Fruit fly (Drosophila melanogaster) whole organism, embryonic: ENCODE measurements around the gene RhoGDI.

ENCODE experiments used
- Ada2b ChIP-seq: fragments of 200-800 bp; sonication (Bioruptor generic); IDR thresholded peaks from 2 replicates; pipeline ENCODE4 v1.3.6; 2022; ENCODE audit warnings: missing biosample characterization, missing genetic modification characterization
- Bdp1 ChIP-seq: fragments of 200-800 bp; sonication (Bioruptor generic); optimal IDR thresholded peaks from 3 replicates; lab custom pipeline; 2016; ENCODE audit warnings: missing biosample characterization, missing genetic modification characterization
- Bgb ChIP-seq: fragments of 200-800 bp; sonication (Bioruptor generic); IDR thresholded peaks from 2 replicates; pipeline ENCODE4 v1.3.6; 2022; ENCODE audit warnings: missing biosample characterization, missing genetic modification characterization; ENCODE audit not compliant: partially characterized antibody
- CG10543 ChIP-seq: fragments of 200-800 bp; sonication (Bioruptor generic); optimal IDR thresholded peaks from 3 replicates; lab custom pipeline; 2017; ENCODE audit warnings: missing biosample characterization, mild to moderate bottlenecking, missing genetic modification characterization, moderate library complexity
- CG10959 ChIP-seq: fragments of 200-800 bp; sonication (Bioruptor generic); IDR thresholded peaks from 2 replicates; pipeline ENCODE4 v1.3.6; 2022; ENCODE audit warnings: missing biosample characterization, missing genetic modification characterization
- CG11723 ChIP-seq: fragments of 200-800 bp; sonication (Bioruptor generic); optimal IDR thresholded peaks from 2 replicates; lab custom pipeline; 2017; ENCODE audit warnings: missing biosample characterization, mild to moderate bottlenecking, missing genetic modification characterization
- CG12769 ChIP-seq: fragments of 200-800 bp; sonication (Bioruptor generic); optimal IDR thresholded peaks from 2 replicates; lab custom pipeline; 2019; ENCODE audit warnings: missing biosample characterization, mild to moderate bottlenecking, missing genetic modification characterization, moderate library complexity
- CG14667 ChIP-seq: fragments of 200-800 bp; sonication (Bioruptor generic); IDR thresholded peaks from 2 replicates; pipeline ENCODE4 v1.3.6; 2022; ENCODE audit warnings: missing biosample characterization, missing genetic modification characterization
- CG14710 ChIP-seq: fragments of 200-800 bp; sonication (Bioruptor generic); optimal IDR thresholded peaks from 3 replicates; lab custom pipeline; 2019; ENCODE audit warnings: missing biosample characterization, mild to moderate bottlenecking, missing genetic modification characterization, moderate library complexity
- CG17385 ChIP-seq: fragments of 200-800 bp; sonication (Bioruptor generic); optimal IDR thresholded peaks from 3 replicates; lab custom pipeline; 2018; ENCODE audit warnings: missing biosample characterization, mild to moderate bottlenecking, missing genetic modification characterization
- CG3726 ChIP-seq: fragments of 200-800 bp; sonication (Bioruptor generic); IDR thresholded peaks from 3 replicates; pipeline ENCODE4, ENCODE4 v1.3.6; 2022; ENCODE audit warnings: missing biosample characterization, missing genetic modification characterization
- CG3995 ChIP-seq: fragments of 200-800 bp; sonication (Bioruptor generic); optimal IDR thresholded peaks from 3 replicates; lab custom pipeline; 2016; ENCODE audit warnings: missing biosample characterization, missing genetic modification characterization
- CG7372 ChIP-seq: fragments of 200-800 bp; sonication (Bioruptor generic); IDR thresholded peaks from 2 replicates; pipeline ENCODE4 v1.3.6; 2022; ENCODE audit warnings: missing biosample characterization, missing genetic modification characterization
- CG7987 ChIP-seq: fragments of 200-800 bp; sonication (Bioruptor generic); optimal IDR thresholded peaks from 2 replicates; lab custom pipeline; 2018; ENCODE audit warnings: missing biosample characterization, mild to moderate bottlenecking, missing genetic modification characterization, moderate library complexity
- CG8924 ChIP-seq: fragments of 200-800 bp; optimal IDR thresholded peaks from 3 replicates; lab custom pipeline; 2019; ENCODE audit warnings: missing biosample characterization, mild to moderate bottlenecking, missing genetic modification characterization, moderate library complexity
- CG8944 ChIP-seq: fragments of 200-800 bp; sonication (Bioruptor generic); optimal IDR thresholded peaks from 3 replicates; lab custom pipeline; 2016; ENCODE audit warnings: missing biosample characterization, missing genetic modification characterization
- CHES-1-like ChIP-seq: fragments of 200-800 bp; sonication (Bioruptor generic); optimal IDR thresholded peaks from 2 replicates; lab custom pipeline; 2016; ENCODE audit warnings: missing biosample characterization, missing genetic modification characterization
- E2f1 ChIP-seq: fragments of 200-800 bp; sonication (Bioruptor generic); IDR thresholded peaks from 2 replicates; pipeline ENCODE4 v1.3.6; 2022; ENCODE audit warnings: missing biosample characterization, missing genetic modification characterization
- Ets65A ChIP-seq: fragments of 200-800 bp; sonication (Bioruptor generic); peaks from one replicate; lab custom pipeline; 2016; ENCODE audit warnings: missing biosample characterization, missing genetic modification characterization
- HmgD ChIP-seq: fragments of 200-800 bp; sonication (Bioruptor generic); optimal IDR thresholded peaks from 3 replicates; lab custom pipeline; 2016; ENCODE audit warnings: missing biosample characterization, missing genetic modification characterization
- Jarid2 ChIP-seq: fragments of 200-800 bp; sonication (Bioruptor generic); optimal IDR thresholded peaks from 3 replicates; lab custom pipeline; 2017; ENCODE audit warnings: mild to moderate bottlenecking, missing biosample characterization, missing genetic modification reagents, missing genetic modification characterization
- Kr ChIP-seq: fragments of 200-800 bp; sonication (Bioruptor generic); optimal IDR thresholded peaks from 2 replicates; lab custom pipeline; 2017; ENCODE audit warnings: missing biosample characterization, mild to moderate bottlenecking, missing genetic modification characterization
- Lhr ChIP-seq: fragments of 200-800 bp; sonication (Bioruptor generic); optimal IDR thresholded peaks from 3 replicates; lab custom pipeline; 2017; ENCODE audit warnings: mild to moderate bottlenecking, missing biosample characterization, missing genetic modification reagents, missing genetic modification characterization
- Rfx ChIP-seq: fragments of 200-800 bp; sonication (Bioruptor generic); IDR thresholded peaks from 2 replicates; pipeline ENCODE4 v1.3.6; 2022; ENCODE audit warnings: missing biosample characterization, missing genetic modification characterization
- Side ChIP-seq: fragments of 200-800 bp; sonication (Bioruptor generic); optimal IDR thresholded peaks from 2 replicates; lab custom pipeline; 2016; ENCODE audit warnings: missing biosample characterization, missing genetic modification characterization
- Sox102F ChIP-seq: fragments of 200-800 bp; sonication (Bioruptor generic); optimal IDR thresholded peaks from 2 replicates; lab custom pipeline; 2018; ENCODE audit warnings: missing biosample characterization, mild to moderate bottlenecking, missing genetic modification characterization, moderate library complexity
- Tbp ChIP-seq: fragments of >200 bp; optimal IDR thresholded peaks from 2 replicates; lab custom pipeline; 2018; ENCODE audit warnings: missing biosample characterization, missing genetic modification characterization
- YL-1 ChIP-seq: fragments of 200-800 bp; sonication (Bioruptor generic); optimal IDR thresholded peaks from 3 replicates; lab custom pipeline; 2017; ENCODE audit warnings: missing biosample characterization, mild to moderate bottlenecking, missing genetic modification characterization
- az2 ChIP-seq: fragments of 200-800 bp; sonication (Bioruptor generic); optimal IDR thresholded peaks from 3 replicates; lab custom pipeline; 2016; ENCODE audit warnings: missing biosample characterization, missing genetic modification characterization
- bigmax ChIP-seq: fragments of 200-800 bp; sonication (Bioruptor generic); optimal IDR thresholded peaks from 2 replicates; lab custom pipeline; 2018; ENCODE audit warnings: missing biosample characterization, mild to moderate bottlenecking, missing genetic modification characterization
- ci ChIP-seq: fragments of 200-800 bp; sonication (Bioruptor generic); IDR thresholded peaks from 3 replicates; pipeline ENCODE4 v1.3.6; 2022; ENCODE audit warnings: missing biosample characterization, missing genetic modification characterization
- corto ChIP-seq: fragments of 200-800 bp; sonication (Bioruptor generic); optimal IDR thresholded peaks from 2 replicates; lab custom pipeline; 2016; ENCODE audit warnings: missing biosample characterization, mild to moderate bottlenecking, missing genetic modification characterization, moderate library complexity
- da ChIP-seq: fragments of 200-800 bp; sonication (Bioruptor generic); optimal IDR thresholded peaks from 2 replicates; lab custom pipeline; 2016; ENCODE audit warnings: missing biosample characterization, missing genetic modification characterization
- dimm ChIP-seq: fragments of 200-800 bp; sonication (Bioruptor generic); IDR thresholded peaks from 2 replicates; pipeline ENCODE4 v1.3.6; 2022; ENCODE audit warnings: missing biosample characterization, missing genetic modification characterization
- exex ChIP-seq: fragments of 200-800 bp; sonication (Bioruptor generic); optimal IDR thresholded peaks from 4 replicates; lab custom pipeline; 2018; ENCODE audit warnings: missing biosample characterization, mild to moderate bottlenecking, missing genetic modification characterization, moderate library complexity
- her ChIP-seq: fragments of 200-800 bp; sonication (Bioruptor generic); optimal IDR thresholded peaks from 2 replicates; lab custom pipeline; 2016; ENCODE audit warnings: missing biosample characterization, missing genetic modification characterization
- klu ChIP-seq: fragments of 200-800 bp; sonication (Bioruptor generic); IDR thresholded peaks from 2 replicates; pipeline ENCODE4 v1.3.6; 2022; ENCODE audit warnings: missing biosample characterization, missing genetic modification characterization
- lmd ChIP-seq: fragments of 200-800 bp; sonication (Bioruptor generic); IDR thresholded peaks from 2 replicates; pipeline ENCODE4 v1.3.6; 2022; ENCODE audit warnings: missing biosample characterization, missing genetic modification characterization
- pb ChIP-seq: fragments of 200-800 bp; sonication (Bioruptor generic); optimal IDR thresholded peaks from 3 replicates; lab custom pipeline; 2016; ENCODE audit warnings: missing biosample characterization, missing genetic modification characterization
- pfk ChIP-seq: fragments of 200-800 bp; sonication (Bioruptor generic); optimal IDR thresholded peaks from 2 replicates; lab custom pipeline; 2018; ENCODE audit warnings: missing biosample characterization, mild to moderate bottlenecking, missing genetic modification characterization, moderate library complexity
- pros ChIP-seq: fragments of 200-800 bp; sonication (Bioruptor generic); optimal IDR thresholded peaks from 3 replicates; lab custom pipeline; 2019; ENCODE audit warnings: missing biosample characterization, mild to moderate bottlenecking, missing genetic modification characterization, moderate library complexity
- psq ChIP-seq: fragments of 200-800 bp; sonication (Bioruptor generic); optimal IDR thresholded peaks from 2 replicates; lab custom pipeline; 2017; ENCODE audit warnings: missing biosample characterization, missing genetic modification characterization
- ranshi ChIP-seq: fragments of 200-800 bp; sonication (Bioruptor generic); IDR thresholded peaks from 2 replicates; pipeline ENCODE4 v1.3.6; 2022; ENCODE audit warnings: missing biosample characterization, missing genetic modification characterization
- row ChIP-seq: fragments of 200-800 bp; sonication (Bioruptor generic); IDR thresholded peaks from 3 replicates; pipeline ENCODE4 v1.3.6; 2022; ENCODE audit warnings: missing biosample characterization, missing genetic modification characterization
- sd ChIP-seq: fragments of 200-800 bp; sonication (Bioruptor generic); optimal IDR thresholded peaks from 3 replicates; lab custom pipeline; 2018; ENCODE audit warnings: missing biosample characterization, mild to moderate bottlenecking, missing genetic modification characterization, moderate library complexity
- shn ChIP-seq: fragments of 200-800 bp; sonication (Bioruptor generic); optimal IDR thresholded peaks from 3 replicates; lab custom pipeline; 2016; ENCODE audit warnings: missing biosample characterization, missing genetic modification characterization
- sisA ChIP-seq: fragments of 200-800 bp; sonication (Bioruptor generic); IDR thresholded peaks from 2 replicates; pipeline ENCODE4 v1.3.6; 2022; ENCODE audit warnings: missing biosample characterization, missing genetic modification characterization
- slbo ChIP-seq: fragments of 200-800 bp; sonication (Bioruptor generic); IDR thresholded peaks from 2 replicates; pipeline ENCODE4 v1.3.6; 2022; ENCODE audit warnings: missing biosample characterization, missing genetic modification characterization
- tap ChIP-seq: fragments of 200-800 bp; optimal IDR thresholded peaks from 3 replicates; lab custom pipeline; 2019; ENCODE audit warnings: missing biosample characterization, mild to moderate bottlenecking, missing genetic modification characterization, moderate library complexity
- ttk ChIP-seq: fragments of 200-800 bp; sonication (Bioruptor generic); IDR thresholded peaks from 2 replicates; pipeline ENCODE4 v2.1.2; 2022; ENCODE audit warnings: missing biosample characterization, missing genetic modification characterization
- vfl ChIP-seq: fragments of 200-800 bp; sonication (Bioruptor generic); optimal IDR thresholded peaks from 2 replicates; lab custom pipeline; 2016; ENCODE audit warnings: missing biosample characterization, missing genetic modification characterization
- z ChIP-seq: fragments of 200-800 bp; sonication (Bioruptor generic); IDR thresholded peaks from 3 replicates; pipeline ENCODE4 v1.3.6; 2022; ENCODE audit warnings: missing biosample characterization, missing genetic modification characterization

RhoGDI gene

DNA sequence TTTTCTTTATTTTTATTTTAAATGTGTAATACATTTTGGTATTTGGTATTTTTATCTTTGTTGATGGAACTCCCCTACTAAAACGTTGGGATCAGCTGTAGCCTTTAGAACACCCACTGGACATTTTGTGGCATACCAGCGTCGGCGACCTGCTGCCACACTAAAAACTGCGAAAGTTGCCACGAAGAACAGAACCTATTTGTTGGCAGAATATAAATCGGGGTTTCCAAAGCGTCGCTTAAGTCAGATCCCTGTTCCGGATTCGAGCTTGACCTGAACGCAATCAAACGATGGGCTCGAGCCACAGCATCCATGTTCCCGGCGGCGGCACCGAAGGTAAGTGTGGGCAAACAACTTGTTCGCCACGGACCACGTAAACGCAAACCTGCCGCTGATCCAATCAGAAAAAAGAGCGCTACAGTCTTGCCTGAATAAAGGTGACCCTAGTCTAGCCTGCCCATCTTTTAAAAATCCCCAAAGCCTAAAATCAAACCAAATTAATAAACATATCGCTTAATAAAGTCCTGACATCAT, 3.7 kb upstream of the RhoGDI start, which contains the start of gene Grasp65 (continued):
- TF ChIP-seq dimm (GFP tag; lab: Robert Waterston, UW): no peak
- TF ChIP-seq CG12769: no peak
- TF ChIP-seq pfk: no peak
- TF ChIP-seq z (GFP tag; lab: Robert Waterston, UW): no peak
- TF ChIP-seq CG14710 (tag; lab: Kevin White, UChicago): peak; percentile 33
- TF ChIP-seq vfl (GFP tag; lab: Kevin White, UChicago): no peak
- no peak; the same call in 1 of the 2 replicates for TF ChIP-seq Bgb (GFP tag; lab: Robert Waterston, UW)
- TF ChIP-seq row (GFP tag; lab: Robert Waterston, UW): peak; percentile 61
- no peak for TF ChIP-seq exex (tag; lab: Kevin White, UChicago)
- no peak for TF ChIP-seq Tbp (GFP tag; lab: Kevin White, UChicago)
- no peak for TF ChIP-seq sisA (GFP tag; lab: Robert Waterston, UW)
- TF ChIP-seq CG17385: no peak
- TF ChIP-seq sd: peak; percentile 56
- TF ChIP-seq ranshi: no peak
- no peak for TF ChIP-seq Side (GFP tag; lab: Kevin White, UChicago)
- peak; percentile 26; the same call in 1 of the 2 replicates for TF ChIP-seq slbo
- TF ChIP-seq CG14667 (GFP tag; lab: Robert Waterston, UW): no peak
- TF ChIP-seq corto (GFP tag; lab: Kevin White, UChicago): no peak
- peak; percentile 7; the same call in 1 of the 2 replicates for TF ChIP-seq Rfx (GFP tag; lab: Robert Waterston, UW)
- TF ChIP-seq Ada2b: no peak
- peak; percentile 15 for TF ChIP-seq CG8924
- no peak for TF ChIP-seq CHES-1-like (GFP tag; lab: Kevin White, UChicago)
- TF ChIP-seq CG7372 (GFP tag; lab: Robert Waterston, UW): no peak
- no peak for TF ChIP-seq CG11723
- TF ChIP-seq Sox102F: no peak
- TF ChIP-seq YL-1 (GFP tag; lab: Kevin White, UChicago): peak; percentile 83
- no peak for TF ChIP-seq ci
- TF ChIP-seq CG7987: no peak
- no peak for TF ChIP-seq Jarid2 (GFP tag; lab: Kevin White, UChicago)
- TF ChIP-seq psq: no peak
- TF ChIP-seq pb: no peak
- TF ChIP-seq CG10543 (GFP tag; lab: Kevin White, UChicago): no peak
- TF ChIP-seq tap (tag; lab: Kevin White, UChicago): peak; percentile 32
- TF ChIP-seq CG8944 (GFP tag; lab: Kevin White, UChicago): no peak
- TF ChIP-seq shn (GFP tag; lab: Kevin White, UChicago): no peak
- no peak for TF ChIP-seq CG3995
- no peak for TF ChIP-seq Kr (GFP tag; lab: Kevin White, UChicago)
- TF ChIP-seq bigmax (GFP tag; lab: Kevin White, UChicago): no peak
- TF ChIP-seq Bdp1 (GFP tag; lab: Kevin White, UChicago): no peak
- TF ChIP-seq Lhr (GFP tag; lab: Kevin White, UChicago): no peak
- no peak for TF ChIP-seq pros (GFP tag; lab: Kevin White, UChicago)
- no peak for TF ChIP-seq HmgD (GFP tag; lab: Kevin White, UChicago)
- TF ChIP-seq ttk: no peak
- no peak for TF ChIP-seq lmd (GFP tag; lab: Robert Waterston, UW)
- peak; percentile 23 for TF ChIP-seq Ets65A (GFP tag; lab: Kevin White, UChicago)
- no peak for TF ChIP-seq klu (GFP tag; lab: Robert Waterston, UW)
- no peak for TF ChIP-seq CG3726 (GFP tag; lab: Robert Waterston, UW)
- TF ChIP-seq CG10959 (GFP tag; lab: Robert Waterston, UW): no peak
- no peak for TF ChIP-seq E2f1 (GFP tag; lab: Robert Waterston, UW)
- no peak for TF ChIP-seq az2
- peak; percentile 15 for TF ChIP-seq her (GFP tag; lab: Kevin White, UChicago)
- no peak for TF ChIP-seq da
